Fruit fly (Drosophila melanogaster) whole organism, wandering third instar larva: ENCODE measurements around the gene CG11563.

Experiments
- N ChIP-seq: fragments of >200 bp; optimal IDR thresholded peaks from 2 replicates; lab custom pipeline; 2018; ENCODE audit warnings: missing biosample characterization, missing external identifiers, missing genetic modification characterization
- br ChIP-seq: fragments of 200-800 bp; sonication (Bioruptor generic); optimal IDR thresholded peaks from 2 replicates; lab custom pipeline; 2016; ENCODE audit warnings: missing biosample characterization, missing genetic modification characterization
- lola ChIP-seq: fragments of >200 bp; optimal IDR thresholded peaks from 2 replicates; lab custom pipeline; 2017; ENCODE audit warnings: missing biosample characterization, missing genetic modification characterization
- pan ChIP-seq: fragments of >200 bp; optimal IDR thresholded peaks from 2 replicates; lab custom pipeline; 2017
- rgr ChIP-seq: fragments of 200-800 bp; sonication (Bioruptor generic); optimal IDR thresholded peaks from 3 replicates; lab custom pipeline; 2016; ENCODE audit warnings: missing biosample characterization, mild to moderate bottlenecking, missing genetic modification characterization
- sage ChIP-seq: fragments of 200-800 bp; sonication (Bioruptor generic); optimal IDR thresholded peaks from 2 replicates; lab custom pipeline; 2016; ENCODE audit warnings: missing biosample characterization, mild to moderate bottlenecking, missing genetic modification characterization

DNA sequence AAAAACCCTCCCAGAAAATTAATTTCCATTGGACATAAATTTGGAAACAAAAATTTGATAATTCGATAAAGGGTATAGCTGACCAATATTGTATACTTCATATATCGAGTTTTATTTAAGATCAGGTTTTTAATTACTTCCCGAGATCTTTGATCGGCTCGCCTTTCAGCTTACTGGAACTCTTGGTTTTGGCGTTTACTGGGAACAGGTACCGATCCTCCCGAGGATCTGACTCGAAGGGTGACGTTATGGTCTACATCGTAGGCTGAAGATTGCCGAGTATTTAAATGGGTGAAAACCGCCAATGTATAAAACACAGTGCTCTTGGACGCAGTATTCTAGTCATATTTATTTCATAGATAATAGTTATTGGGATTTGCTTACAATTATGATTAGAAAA, 28.6 kb upstream of the CG11563 start, which contains the start of gene CG42693:
- TF ChIP-seq N (GFP tag; lab: Kevin White, UChicago) (no peak), lola (no peak), pan (lab: Kevin White, UChicago) (no peak), sage (GFP tag; lab: Kevin White, UChicago) (no peak), br (GFP tag; lab: Kevin White, UChicago) (no peak), rgr (GFP tag; lab: Kevin White, UChicago) (no peak)
